Fruit fly (Drosophila melanogaster): Measurements from ENCODE around the gene RpS19b.
A peak's percentile ranks its signal among the peaks of the same experiment; 100 is the strongest.

RpS19b gene

dm6 chr3R:23958091-23958838 is 24.9 kb upstream of the RpS19b start, which contains the start of the genes GluProRS and AP-1sigma (continued):
- TF ChIP-seq gcm (GFP tag; optimal IDR thresholded peaks at IDR 0.05) (peak; percentile 81), ara (GFP tag; IDR thresholded peaks at IDR 0.05) (peak; percentile 93), CG1024 (GFP tag; IDR thresholded peaks at IDR 0.05) (peak; percentile 90), her (GFP tag; optimal IDR thresholded peaks at IDR 0.05) (peak; percentile 46), CG10274 (GFP tag; optimal IDR thresholded peaks at IDR 0.05) (peak; percentile 56), CG31441 (GFP tag; IDR thresholded peaks at IDR 0.05) (peak; percentile 85; the same call in 1 of the 2 replicates), fd96Cb (tag; optimal IDR thresholded peaks at IDR 0.05) (peak; percentile 91), dpn (GFP tag; optimal IDR thresholded peaks at IDR 0.05) (peak; percentile 89 to 94), NK7.1 (GFP tag; optimal IDR thresholded peaks at IDR 0.05) (peak; percentile 58), vfl (GFP tag; optimal IDR thresholded peaks at IDR 0.05) (peak; percentile 89), CG12391 (tag; optimal IDR thresholded peaks at IDR 0.05) (peak; percentile 93), ttk (GFP tag; IDR thresholded peaks at IDR 0.05) (peak; percentile 95), CG7928 (GFP tag; optimal IDR thresholded peaks at IDR 0.05) (peak; percentile 44), CG5245 (GFP tag; optimal IDR thresholded peaks at IDR 0.05) (peak; percentile 92), lbe (GFP tag; optimal IDR thresholded peaks at IDR 0.05) (peak; percentile 81), CG11504 (tag; optimal IDR thresholded peaks at IDR 0.05) (no peak), hb (GFP tag; IDR thresholded peaks at IDR 0.05; ENCODE audit: partially characterized antibody) (peak; percentile 90), CG4820 (GFP tag; optimal IDR thresholded peaks at IDR 0.05) (peak; percentile 92), NC2β (GFP tag; optimal IDR thresholded peaks at IDR 0.05) (peak; percentile 63), CG7556 (GFP tag; optimal IDR thresholded peaks at IDR 0.05) (peak; percentile 82), CG3065 (GFP tag; optimal IDR thresholded peaks at IDR 0.05) (peak; percentile 89), CG31224 (GFP tag; IDR thresholded peaks at IDR 0.05) (peak; percentile 91), CG11085 (GFP tag; IDR thresholded peaks at IDR 0.05) (peak; percentile 95), Nf-YC (tag; optimal IDR thresholded peaks at IDR 0.05) (peak; percentile 82), ssp (GFP tag; IDR thresholded peaks at IDR 0.05) (peak; percentile 91), Stat92E (GFP tag; optimal IDR thresholded peaks at IDR 0.05) (peak in 1 of 3 experiments; percentile 67), CG6854 (GFP tag; optimal IDR thresholded peaks at IDR 0.05) (no peak), CG8089 (GFP tag; optimal IDR thresholded peaks at IDR 0.05) (peak; percentile 69), CG31388 (GFP tag; optimal IDR thresholded peaks at IDR 0.05) (peak; percentile 82), pum (GFP tag; optimal IDR thresholded peaks at IDR 0.05) (peak; percentile 88), CG15269 (tag; optimal IDR thresholded peaks at IDR 0.05) (peak; percentile 87), CG2129 (GFP tag; IDR thresholded peaks at IDR 0.05; ENCODE audit: partially characterized antibody) (peak; percentile 94), CG12744 (GFP tag; optimal IDR thresholded peaks at IDR 0.05) (peak; percentile 62), hth (optimal IDR thresholded peaks at IDR 0.05) (no peak), BEAF-32 (GFP tag; optimal IDR thresholded peaks at IDR 0.05) (peak; percentile 94), bowl (GFP tag; IDR thresholded peaks at IDR 0.05) (peak; percentile 67), oc (tag; optimal IDR thresholded peaks at IDR 0.05) (no peak), en (GFP tag; optimal IDR thresholded peaks at IDR 0.05) (peak; percentile 60), crol (GFP tag; IDR thresholded peaks at IDR 0.05) (peak; percentile 66), CG16779 (GFP tag; IDR thresholded peaks at IDR 0.05) (peak; percentile 83), CG5953 (GFP tag; IDR thresholded peaks at IDR 0.05) (peak; percentile 94), fd64A (GFP tag; optimal IDR thresholded peaks at IDR 0.05) (no peak), aop (GFP tag; IDR thresholded peaks at IDR 0.05) (peak; percentile 75), CG13894 (tag; optimal IDR thresholded peaks at IDR 0.05) (no peak), CG17829 (tag; optimal IDR thresholded peaks at IDR 0.05) (peak; percentile 89), ewg (GFP tag; optimal IDR thresholded peaks at IDR 0.05) (peak; percentile 79), CG12236 (GFP tag; optimal IDR thresholded peaks at IDR 0.05) (peak; percentile 46), ATbp (GFP tag; optimal IDR thresholded peaks at IDR 0.05) (peak; percentile 72), dimm (GFP tag; IDR thresholded peaks at IDR 0.05) (peak; percentile 75)
